Worm (Caenorhabditis elegans): ENCODE data around the gene ubh-2.

DNA sequence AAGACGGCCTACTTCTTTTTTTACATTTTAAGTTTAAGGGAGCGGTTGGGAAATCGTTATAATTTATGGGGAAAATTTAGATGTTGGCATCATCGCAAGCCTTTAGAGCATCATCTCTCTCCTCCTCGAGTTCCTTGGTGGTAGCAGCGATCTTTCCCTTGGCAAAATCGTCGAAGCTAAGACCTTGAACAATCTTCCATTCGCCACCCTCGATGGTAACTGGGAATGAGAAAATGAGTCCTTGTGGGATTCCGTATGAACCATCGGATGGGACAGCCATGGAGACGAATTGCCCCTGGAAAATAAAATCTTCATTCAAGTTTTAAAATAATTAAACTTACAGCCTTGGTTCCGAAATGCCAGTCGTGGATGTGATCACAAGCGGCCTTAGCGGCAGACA lies 5.7 kb upstream of the ubh-2 start:
- TF ChIP-seq skn-1 (tag; optimal IDR thresholded peaks at IDR 0.05) (no peak), ceh-82 (tag; optimal IDR thresholded peaks at IDR 0.05) (no peak), Y75B8A.6 (GFP tag; IDR thresholded peaks at IDR 0.05) (no peak), egl-43 (GFP tag; IDR thresholded peaks at IDR 0.05) (no peak), unc-130 (GFP tag; optimal IDR thresholded peaks at IDR 0.05) (no peak), ama-1 (optimal IDR thresholded peaks at IDR 0.05) (no peak), zfp-3 (GFP tag; conservative IDR thresholded peaks at IDR 0.05) (no peak), daf-12 (tag; optimal IDR thresholded peaks at IDR 0.05) (no peak), lsy-2 (tag; optimal IDR thresholded peaks at IDR 0.05) (no peak), ZK546.5 (tag; optimal IDR thresholded peaks at IDR 0.05) (no peak)
